Fruit fly (Drosophila melanogaster) whole organism, pupa: Measurements from ENCODE around the gene mRpS24.

Experiments
- CG17806 ChIP-seq: fragments of 200-800 bp; sonication (Bioruptor generic); optimal IDR thresholded peaks from 2 replicates; lab custom pipeline; 2018; ENCODE audit warnings: missing biosample characterization, mild to moderate bottlenecking, missing genetic modification characterization, moderate library complexity
- CG4496 ChIP-seq: fragments of 200-800 bp; sonication (Bioruptor generic); IDR thresholded peaks from 3 replicates; pipeline ENCODE4 v1.3.6; 2022; ENCODE audit warnings: missing biosample characterization, missing genetic modification characterization
- CG8159 ChIP-seq: fragments of 200-800 bp; sonication (Bioruptor generic); optimal IDR thresholded peaks from 3 replicates; lab custom pipeline; 2018; ENCODE audit warnings: missing biosample characterization, mild to moderate bottlenecking, missing genetic modification characterization, moderate library complexity
- CG8301 ChIP-seq: fragments of 200-800 bp; sonication (Bioruptor generic); optimal IDR thresholded peaks from 2 replicates; lab custom pipeline; 2018; ENCODE audit warnings: missing biosample characterization, mild to moderate bottlenecking, missing genetic modification characterization
- Snoo ChIP-seq: fragments of 200-800 bp; sonication (Bioruptor generic); optimal IDR thresholded peaks from 3 replicates; lab custom pipeline; 2017; ENCODE audit warnings: missing biosample characterization, mild to moderate bottlenecking, missing genetic modification characterization, inconsistent platforms
- fd96Ca ChIP-seq: fragments of 200-800 bp; sonication (Bioruptor generic); IDR thresholded peaks from 3 replicates; pipeline ENCODE4 v1.3.6; 2022; ENCODE audit warnings: missing biosample characterization, missing genetic modification characterization

DNA sequence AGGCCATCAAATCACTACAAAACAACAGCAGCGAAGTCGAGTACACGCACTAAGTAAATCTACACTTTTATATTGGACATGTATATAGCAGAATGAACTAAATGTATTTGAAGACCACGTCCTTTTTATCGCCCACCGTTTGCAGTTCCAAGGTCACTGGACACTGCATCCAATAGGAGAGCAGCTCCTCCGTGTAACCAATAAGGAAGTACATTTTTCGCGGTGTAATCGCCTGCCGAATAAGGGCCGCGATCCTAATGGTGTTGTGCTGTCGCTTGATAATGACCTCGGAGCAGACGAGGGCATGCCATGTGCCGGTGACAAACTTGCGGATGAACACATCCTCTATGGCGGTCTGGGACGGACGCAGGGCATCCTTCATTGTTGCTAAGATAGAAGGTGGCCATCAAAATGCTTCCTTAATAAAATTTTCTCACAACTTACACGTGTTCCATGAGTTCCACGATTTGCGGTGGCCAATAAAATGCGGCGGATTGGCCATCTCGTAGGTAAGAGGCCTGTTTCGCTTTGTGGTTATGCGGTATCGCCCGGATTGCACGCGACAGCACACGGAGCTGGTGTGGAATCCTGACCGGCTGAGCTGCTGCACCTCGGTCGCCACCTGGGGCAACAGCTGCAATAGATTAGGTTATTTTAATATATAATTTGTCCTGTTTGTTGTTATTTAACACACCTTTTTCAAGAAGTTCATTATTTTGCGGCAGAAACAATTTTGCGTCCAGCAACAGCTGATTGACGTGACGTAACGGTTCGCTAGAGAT, at the start of gene mRpS24:
- no peak for TF ChIP-seq fd96Ca (GFP tag; lab: Robert Waterston, UW)
- TF ChIP-seq CG4496 (GFP tag; lab: Robert Waterston, UW): no peak
- no peak for TF ChIP-seq CG17806
- no peak for TF ChIP-seq CG8159 (tag; lab: Kevin White, UChicago)
- no peak for TF ChIP-seq CG8301 (tag; lab: Kevin White, UChicago)
- TF ChIP-seq Snoo (tag; lab: Kevin White, UChicago): no peak
